Fruit fly (Drosophila melanogaster) whole organism, embryonic: ENCODE results near the gene nesd.

Experiments
- Asciz ChIP-seq: fragments of 200-800 bp; sonication (Bioruptor generic); optimal IDR thresholded peaks from 2 replicates; lab custom pipeline; 2017; ENCODE audit warnings: missing biosample characterization, mild to moderate bottlenecking, missing genetic modification characterization, missing genetic modification reagents
- CG10209 ChIP-seq: fragments of 200-800 bp; sonication (Bioruptor generic); optimal IDR thresholded peaks from 3 replicates; lab custom pipeline; 2017; ENCODE audit warnings: missing biosample characterization, mild to moderate bottlenecking, missing genetic modification characterization, missing genetic modification reagents
- CG11723 ChIP-seq: fragments of 200-800 bp; sonication (Bioruptor generic); optimal IDR thresholded peaks from 2 replicates; lab custom pipeline; 2017; ENCODE audit warnings: missing biosample characterization, mild to moderate bottlenecking, missing genetic modification characterization
- CG15601 ChIP-seq: fragments of 200-800 bp; sonication (Bioruptor generic); optimal IDR thresholded peaks from 3 replicates; lab custom pipeline; 2019; ENCODE audit warnings: missing biosample characterization, mild to moderate bottlenecking, missing genetic modification characterization, moderate library complexity
- CG18619 ChIP-seq: fragments of 200-800 bp; sonication (Bioruptor generic); optimal IDR thresholded peaks from 3 replicates; lab custom pipeline; 2017; ENCODE audit warnings: missing biosample characterization, mild to moderate bottlenecking, missing genetic modification characterization
- CG3838 ChIP-seq: fragments of 200-800 bp; sonication (Bioruptor generic); optimal IDR thresholded peaks from 3 replicates; lab custom pipeline; 2016; ENCODE audit warnings: missing biosample characterization, missing genetic modification characterization
- CG42726 ChIP-seq: fragments of 200-800 bp; sonication (Bioruptor generic); IDR thresholded peaks from 2 replicates; pipeline ENCODE4 v1.3.6; 2022; ENCODE audit warnings: missing biosample characterization, missing genetic modification characterization; ENCODE audit not compliant: partially characterized antibody
- CG4617 ChIP-seq: fragments of 200-800 bp; sonication (Bioruptor generic); optimal IDR thresholded peaks from 3 replicates; lab custom pipeline; 2016; ENCODE audit warnings: missing biosample characterization, missing genetic modification characterization, borderline replicate concordance
- CG5180 ChIP-seq: fragments of 200-800 bp; sonication (Bioruptor generic); optimal IDR thresholded peaks from 3 replicates; lab custom pipeline; 2017; ENCODE audit warnings: missing biosample characterization, missing genetic modification characterization, mild to moderate bottlenecking, moderate library complexity, missing genetic modification reagents
- CG6683 ChIP-seq: fragments of 200-800 bp; sonication (Bioruptor generic); optimal IDR thresholded peaks from 2 replicates; lab custom pipeline; 2017; ENCODE audit warnings: missing biosample characterization, mild to moderate bottlenecking, missing genetic modification characterization, missing genetic modification reagents
- CG6689 ChIP-seq: fragments of 200-800 bp; sonication (Bioruptor generic); IDR thresholded peaks from 2 replicates; pipeline ENCODE4 v1.3.6; 2022; ENCODE audit warnings: missing biosample characterization, missing genetic modification characterization
- CG6765 ChIP-seq: fragments of 200-800 bp; sonication (Bioruptor generic); optimal IDR thresholded peaks from 3 replicates; lab custom pipeline; 2017; ENCODE audit warnings: missing biosample characterization, mild to moderate bottlenecking, missing genetic modification characterization
- CG8478 ChIP-seq: fragments of >200 bp; optimal IDR thresholded peaks from 2 replicates; lab custom pipeline; 2018
- CG8944 ChIP-seq: fragments of 200-800 bp; sonication (Bioruptor generic); optimal IDR thresholded peaks from 3 replicates; lab custom pipeline; 2016; ENCODE audit warnings: missing biosample characterization, missing genetic modification characterization
- CG9437 ChIP-seq: fragments of 200-800 bp; sonication (Bioruptor generic); optimal IDR thresholded peaks from 2 replicates; lab custom pipeline; 2018; ENCODE audit warnings: missing biosample characterization, mild to moderate bottlenecking, missing genetic modification characterization
- CrebB ChIP-seq: fragments of 200-800 bp; sonication (Bioruptor generic); optimal IDR thresholded peaks from 3 replicates; lab custom pipeline; 2018; ENCODE audit warnings: missing biosample characterization, mild to moderate bottlenecking, missing genetic modification characterization
- Doc3 ChIP-seq: fragments of 200-800 bp; sonication (Bioruptor generic); IDR thresholded peaks from 3 replicates; pipeline ENCODE4 v1.3.6; 2022; ENCODE audit warnings: missing biosample characterization, missing genetic modification characterization; ENCODE audit not compliant: partially characterized antibody
- GATAe ChIP-seq: fragments of 200-800 bp; sonication (Bioruptor generic); conservative IDR thresholded peaks from 2 replicates; pipeline ENCODE4 v1.3.6; 2022; ENCODE audit warnings: missing biosample characterization, missing genetic modification characterization
- Gsc ChIP-seq: fragments of 200-800 bp; sonication (Bioruptor generic); IDR thresholded peaks from 2 replicates; pipeline ENCODE4 v1.3.6; 2022; ENCODE audit warnings: missing biosample characterization, missing genetic modification characterization
- HHEX ChIP-seq: fragments of 200-800 bp; sonication (Bioruptor generic); optimal IDR thresholded peaks from 3 replicates; lab custom pipeline; 2017; ENCODE audit warnings: missing biosample characterization, mild to moderate bottlenecking, missing genetic modification characterization, missing genetic modification reagents
- Hey ChIP-seq: fragments of 200-800 bp; sonication (Bioruptor generic); optimal IDR thresholded peaks from 3 replicates; lab custom pipeline; 2018; ENCODE audit warnings: missing biosample characterization, mild to moderate bottlenecking, missing genetic modification characterization
- MTF-1 ChIP-seq: fragments of 200-800 bp; sonication (Bioruptor generic); optimal IDR thresholded peaks from 2 replicates; lab custom pipeline; 2018; ENCODE audit warnings: missing biosample characterization, mild to moderate bottlenecking, missing genetic modification characterization, borderline replicate concordance
- Meics ChIP-seq: fragments of 200-800 bp; sonication (Bioruptor generic); optimal IDR thresholded peaks from 2 replicates; lab custom pipeline; 2017; ENCODE audit warnings: missing biosample characterization, mild to moderate bottlenecking, missing genetic modification characterization
- Optix ChIP-seq: fragments of 200-800 bp; sonication (Bioruptor generic); IDR thresholded peaks from 3 replicates; pipeline ENCODE4 v1.3.6; 2022; ENCODE audit warnings: missing biosample characterization, missing genetic modification characterization
- Rx ChIP-seq: fragments of 200-800 bp; sonication (Bioruptor generic); IDR thresholded peaks from 2 replicates; pipeline ENCODE4 v1.3.6; 2022; ENCODE audit warnings: missing biosample characterization, missing genetic modification characterization
- Taf1 ChIP-seq: fragments of 200-800 bp; sonication (Bioruptor generic); IDR thresholded peaks from 2 replicates; pipeline ENCODE4 v1.3.6; 2022; ENCODE audit warnings: missing biosample characterization, missing genetic modification characterization
- chinmo ChIP-seq: fragments of 200-800 bp; sonication (Bioruptor generic); IDR thresholded peaks from 4 replicates; pipeline ENCODE4 v1.3.6; 2022; ENCODE audit warnings: missing biosample characterization, missing genetic modification characterization; ENCODE audit not compliant: partially characterized antibody
- dimm ChIP-seq: fragments of 200-800 bp; sonication (Bioruptor generic); IDR thresholded peaks from 2 replicates; pipeline ENCODE4 v1.3.6; 2022; ENCODE audit warnings: missing biosample characterization, missing genetic modification characterization
- dmrt99B ChIP-seq: fragments of 200-800 bp; sonication (Bioruptor generic); optimal IDR thresholded peaks from 2 replicates; lab custom pipeline; 2018; ENCODE audit warnings: missing biosample characterization, mild to moderate bottlenecking, missing genetic modification characterization, moderate library complexity
- esg ChIP-seq: fragments of 200-800 bp; sonication (Bioruptor generic); conservative IDR thresholded peaks from 2 replicates; pipeline ENCODE4 v1.3.6; 2022; ENCODE audit warnings: missing biosample characterization, missing genetic modification characterization
- exex ChIP-seq: fragments of 200-800 bp; sonication (Bioruptor generic); optimal IDR thresholded peaks from 4 replicates; lab custom pipeline; 2018; ENCODE audit warnings: missing biosample characterization, mild to moderate bottlenecking, missing genetic modification characterization, moderate library complexity
- gro ChIP-seq: fragments of 200-800 bp; sonication (Bioruptor generic); optimal IDR thresholded peaks from 2 replicates; lab custom pipeline; 2016; ENCODE audit warnings: missing biosample characterization, missing genetic modification characterization
- gsb ChIP-seq: fragments of 200-800 bp; sonication (Bioruptor generic); IDR thresholded peaks from 2 replicates; pipeline ENCODE4 v1.3.6; 2022; ENCODE audit warnings: missing biosample characterization, missing genetic modification characterization
- gsb-n ChIP-seq: fragments of 200-800 bp; sonication (Bioruptor generic); optimal IDR thresholded peaks from 3 replicates; lab custom pipeline; 2018; ENCODE audit warnings: missing biosample characterization, mild to moderate bottlenecking, missing genetic modification characterization
- lov ChIP-seq, 2 experiments: fragments of 200-800 bp in 1 of 2; fragments of >200 bp in 1 of 2; sonication (Bioruptor generic) in 1 of 2; IDR thresholded peaks in 1 of 2; optimal IDR thresholded peaks in 1 of 2; 2 replicates in 1 of 2; 3 replicates in 1 of 2; pipeline versions ENCODE4 v1.3.6 to Lab custom; 2017 to 2022; ENCODE audit warnings: missing biosample characterization in 1 of 2, missing genetic modification characterization in 1 of 2
- nmo ChIP-seq: fragments of 200-800 bp; sonication (Bioruptor generic); optimal IDR thresholded peaks from 2 replicates; lab custom pipeline; 2018; ENCODE audit warnings: missing biosample characterization, mild to moderate bottlenecking, missing genetic modification characterization, moderate library complexity
- nom ChIP-seq: fragments of 200-800 bp; sonication (Bioruptor generic); optimal IDR thresholded peaks from 2 replicates; lab custom pipeline; 2017; ENCODE audit warnings: missing biosample characterization, missing genetic modification characterization, mild to moderate bottlenecking, moderate library complexity, missing genetic modification reagents
- sim ChIP-seq: fragments of 200-800 bp; sonication (Bioruptor generic); IDR thresholded peaks from 2 replicates; pipeline ENCODE4 v1.3.6; 2022; ENCODE audit warnings: missing biosample characterization, missing genetic modification characterization
- slp2 ChIP-seq: fragments of 200-800 bp; sonication (Bioruptor generic); optimal IDR thresholded peaks from 2 replicates; lab custom pipeline; 2016; ENCODE audit warnings: missing biosample characterization, missing genetic modification characterization
- sr ChIP-seq: fragments of 200-800 bp; sonication (Bioruptor generic); IDR thresholded peaks from 3 replicates; pipeline ENCODE4 v1.3.6; 2022; ENCODE audit warnings: missing biosample characterization, missing genetic modification characterization
- sug ChIP-seq: fragments of 200-800 bp; optimal IDR thresholded peaks from 2 replicates; lab custom pipeline; 2019; ENCODE audit warnings: missing biosample characterization, mild to moderate bottlenecking, missing genetic modification characterization, moderate library complexity
- tna ChIP-seq: fragments of 200-800 bp; sonication (Bioruptor generic); IDR thresholded peaks from 2 replicates; pipeline ENCODE4 v1.3.6; 2022; ENCODE audit warnings: missing biosample characterization, missing genetic modification characterization; ENCODE audit not compliant: partially characterized antibody
- trem ChIP-seq: fragments of 200-800 bp; optimal IDR thresholded peaks from 3 replicates; lab custom pipeline; 2019; ENCODE audit warnings: missing biosample characterization, mild to moderate bottlenecking, missing genetic modification characterization, moderate library complexity
- twi ChIP-seq: fragments of 200-800 bp; optimal IDR thresholded peaks from 2 replicates; lab custom pipeline; 2019; ENCODE audit warnings: missing biosample characterization, mild to moderate bottlenecking, missing genetic modification characterization, moderate library complexity
- wor ChIP-seq: fragments of 200-800 bp; sonication (Bioruptor generic); IDR thresholded peaks from 2 replicates; pipeline ENCODE4 v1.3.6; 2022; ENCODE audit warnings: missing biosample characterization, missing genetic modification characterization
- z ChIP-seq: fragments of 200-800 bp; sonication (Bioruptor generic); IDR thresholded peaks from 3 replicates; pipeline ENCODE4 v1.3.6; 2022; ENCODE audit warnings: missing biosample characterization, missing genetic modification characterization
- zfh2 ChIP-seq: fragments of 200-800 bp; sonication (Bioruptor generic); optimal IDR thresholded peaks from 2 replicates; lab custom pipeline; 2016; ENCODE audit warnings: missing biosample characterization, missing genetic modification characterization

nesd gene

dm6 chr2L:20120388-20121232 lies 26.8 kb downstream of the nesd start (continued):
- TF ChIP-seq CG18619 (GFP tag; lab: Kevin White, UChicago) (peak; percentile 78), MTF-1 (GFP tag; lab: Kevin White, UChicago) (peak; percentile 93), CG9437 (GFP tag; lab: Kevin White, UChicago) (peak; percentile 68), nom (GFP tag; lab: Kevin White, UChicago) (no peak), Taf1 (GFP tag; lab: Robert Waterston, UW) (peak; percentile 88), dmrt99B (tag; lab: Kevin White, UChicago) (peak; percentile 68), Meics (GFP tag; lab: Kevin White, UChicago) (peak; percentile 81), Optix (GFP tag; lab: Robert Waterston, UW) (peak; percentile 91), CG10209 (peak; percentile 78), CG6689 (GFP tag; lab: Robert Waterston, UW) (peak; percentile 67; the same call in 1 of the 2 replicates), gro (GFP tag; lab: Kevin White, UChicago) (no peak), exex (no peak), Gsc (GFP tag; lab: Robert Waterston, UW) (peak; percentile 92), CG11723 (GFP tag; lab: Kevin White, UChicago) (peak; percentile 19), dimm (peak; percentile 80), CG4617 (GFP tag; lab: Kevin White, UChicago) (peak; percentile 86), CrebB (tag; lab: Kevin White, UChicago) (no peak), gsb (GFP tag; lab: Robert Waterston, UW) (peak; percentile 80), CG3838 (GFP tag; lab: Kevin White, UChicago) (peak; percentile 41), wor (GFP tag; lab: Robert Waterston, UW) (peak; percentile 73), Doc3 (GFP tag; lab: Robert Waterston, UW) (peak; percentile 78), sug (tag; lab: Kevin White, UChicago) (peak; percentile 85), sr (GFP tag; lab: Robert Waterston, UW) (peak; percentile 81), sim (peak; percentile 51; the same call in 1 of the 2 replicates), gsb-n (peak; percentile 64), Hey (tag; lab: Kevin White, UChicago) (no peak), Asciz (GFP tag; lab: Kevin White, UChicago) (peak; percentile 63), nmo (GFP tag; lab: Kevin White, UChicago) (peak; percentile 81), GATAe (no peak; the same call in 1 of the 2 replicates), CG42726 (peak; percentile 90), CG6765 (GFP tag; lab: Kevin White, UChicago) (no peak), CG8478 (peak; percentile 90), CG5180 (peak; percentile 99), tna (GFP tag; lab: Robert Waterston, UW) (peak; percentile 59; the same call in 1 of the 2 replicates), CG6683 (GFP tag; lab: Kevin White, UChicago) (no peak), z (GFP tag; lab: Robert Waterston, UW) (peak; percentile 98), HHEX (peak; percentile 43), zfh2 (GFP tag; lab: Kevin White, UChicago) (peak; percentile 62), CG8944 (GFP tag; lab: Kevin White, UChicago) (peak; percentile 96), chinmo (no peak), esg (GFP tag; lab: Robert Waterston, UW) (peak; percentile 76), Rx (GFP tag; lab: Robert Waterston, UW) (peak; percentile 92), CG15601 (tag; lab: Kevin White, UChicago) (peak; percentile 64), twi (peak; percentile 67), slp2 (GFP tag; lab: Kevin White, UChicago) (peak; percentile 90), trem (tag; lab: Kevin White, UChicago) (peak; percentile 64), lov (optimal IDR thresholded peaks at IDR 0.05; lab: Kevin White, UChicago) (no peak), lov (GFP tag; IDR thresholded peaks at IDR 0.05; lab: Robert Waterston, UW) (peak; percentile 92)
